Worm (Caenorhabditis elegans) whole organism, young adult: ENCODE results near the gene nhr-7.

Experiments used
- F37B4.10 ChIP-seq: fragments of 200-800 bp; sonication (Bioruptor generic); IDR thresholded peaks from 2 replicates; pipeline ENCODE4 v1.3.6; 2022; ENCODE audit warnings: missing genetic modification characterization, missing compliant biosample characterization
- F57A8.1 ChIP-seq: fragments of 200-800 bp; sonication (Bioruptor generic); optimal IDR thresholded peaks from 2 replicates; lab custom pipeline; 2018; ENCODE audit warnings: mild to moderate bottlenecking, missing genetic modification characterization, moderate library complexity, missing compliant biosample characterization
- Y67H2A.10 ChIP-seq: fragments of 200-800 bp; sonication (Bioruptor generic); conservative IDR thresholded peaks from 2 replicates; pipeline ENCODE4 v1.3.6; 2022; ENCODE audit warnings: missing genetic modification reagents, missing genetic modification characterization, missing compliant biosample characterization
- ekl-4 ChIP-seq: fragments of 200-800 bp; sonication (Bioruptor generic); IDR thresholded peaks from 2 replicates; pipeline ENCODE4 v1.3.6; 2022; ENCODE audit warnings: missing genetic modification reagents, missing genetic modification characterization, missing compliant biosample characterization
- fkh-3 ChIP-seq: sonication (generic microtip); optimal IDR thresholded peaks from 2 replicates; lab custom pipeline; 2016; ENCODE audit warnings: mild to moderate bottlenecking, missing genetic modification characterization, missing compliant biosample characterization
- lag-1 ChIP-seq: fragments of 200-800 bp; sonication (Bioruptor generic); IDR thresholded peaks from 2 replicates; pipeline ENCODE4 v1.3.6; 2022; ENCODE audit warnings: missing genetic modification reagents, missing genetic modification characterization, missing compliant biosample characterization
- nhr-27 ChIP-seq: fragments of 200-800 bp; sonication (Bioruptor generic); optimal IDR thresholded peaks from 2 replicates; lab custom pipeline; 2018; ENCODE audit warnings: mild to moderate bottlenecking, missing genetic modification characterization, moderate library complexity, missing compliant biosample characterization
- somi-1 ChIP-seq: fragments of 200-800 bp; sonication (Bioruptor generic); optimal IDR thresholded peaks from 2 replicates; lab custom pipeline; 2018; ENCODE audit warnings: mild to moderate bottlenecking, missing genetic modification characterization, missing compliant biosample characterization
- unc-62 ChIP-seq: fragments of 150-350 bp; optimal IDR thresholded peaks from 2 replicates; lab custom pipeline; 2014; ENCODE audit warnings: missing biosample characterization, missing genetic modification reagents, missing genetic modification characterization
- ztf-3 ChIP-seq: fragments of 200-800 bp; sonication (Bioruptor generic); optimal IDR thresholded peaks from 2 replicates; lab custom pipeline; 2018; ENCODE audit warnings: mild to moderate bottlenecking, missing genetic modification characterization, missing compliant biosample characterization

ce11 chrIV:11296787-11297186 is 25.6 kb upstream of the nhr-7 start, which contains the start of gene mttu-1:
- TF ChIP-seq unc-62 (no peak), nhr-27 (no peak), Y67H2A.10 (no peak), F57A8.1 (GFP tag; lab: Kevin White, UChicago) (no peak), lag-1 (no peak), fkh-3 (tag; lab: Kevin White, UChicago) (no peak), somi-1 (no peak), ekl-4 (GFP tag; lab: Robert Waterston, UW) (no peak), F37B4.10 (GFP tag; lab: Robert Waterston, UW) (no peak), ztf-3 (GFP tag; lab: Kevin White, UChicago) (no peak)
